Fruit fly (Drosophila melanogaster): ENCODE results near the gene CG15468.

Gene CG15468

DNA sequence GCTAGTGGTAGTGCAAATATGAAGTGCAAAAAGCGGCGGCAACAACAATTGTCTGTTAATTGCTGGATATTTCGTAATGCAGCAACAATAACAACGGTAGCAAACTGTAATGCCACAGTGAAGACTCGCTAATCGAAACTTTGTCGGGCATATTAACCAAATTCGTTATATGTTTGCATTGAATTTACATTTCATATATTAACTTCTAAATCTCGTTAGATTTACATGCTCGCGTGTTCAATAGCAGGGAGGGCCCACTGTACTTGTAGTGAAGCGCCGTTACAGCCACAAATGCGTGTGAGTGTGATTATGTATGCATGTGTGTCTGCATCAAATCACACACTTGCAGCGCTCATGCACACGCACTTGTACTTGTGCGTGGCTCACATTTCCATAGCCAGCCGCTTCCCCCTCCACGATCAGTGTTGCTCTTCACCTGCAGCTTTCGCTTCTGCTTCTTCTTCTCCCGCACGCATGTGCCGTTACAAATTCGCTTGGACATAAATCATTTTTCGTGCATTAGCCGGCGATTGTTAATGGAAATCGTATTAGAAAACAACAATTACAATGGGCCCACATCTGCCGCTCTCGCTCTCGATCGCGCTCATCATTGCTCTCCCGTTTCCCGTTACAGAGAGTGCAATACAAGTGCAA is 21.0 kb downstream of the CG15468 start (continued):
- peak; percentile 91 for TF ChIP-seq CG15601 (tag; optimal IDR thresholded peaks at IDR 0.05)
- no peak for TF ChIP-seq chinmo (GFP tag; IDR thresholded peaks at IDR 0.05; ENCODE audit: partially characterized antibody)
- no peak for TF ChIP-seq CG15479 (GFP tag; optimal IDR thresholded peaks at IDR 0.05)
- no peak for TF ChIP-seq Lpt (GFP tag; optimal IDR thresholded peaks at IDR 0.05)
- TF ChIP-seq stwl (tag; optimal IDR thresholded peaks at IDR 0.05): peak; percentile 54
- no peak for TF ChIP-seq CG1832 (GFP tag; optimal IDR thresholded peaks at IDR 0.05)
- peak; percentile 93 for TF ChIP-seq CG9609 (GFP tag; optimal IDR thresholded peaks at IDR 0.05)
- TF ChIP-seq ase (GFP tag; IDR thresholded peaks at IDR 0.05): peak; percentile 96
- peak; percentile 65 for TF ChIP-seq CTCF (GFP tag; optimal IDR thresholded peaks at IDR 0.05)
- TF ChIP-seq Elba2 (GFP tag; optimal IDR thresholded peaks at IDR 0.05): peak; percentile 71
- TF ChIP-seq nau (GFP tag; optimal IDR thresholded peaks at IDR 0.05): peak; percentile 88
- peak; percentile 92 to 95 for TF ChIP-seq dpn (GFP tag; optimal IDR thresholded peaks at IDR 0.05)
- TF ChIP-seq CG13894 (tag; optimal IDR thresholded peaks at IDR 0.05): peak; percentile 48
- TF ChIP-seq CG12071 (GFP tag; optimal IDR thresholded peaks at IDR 0.05): peak; percentile 93
- TF ChIP-seq Myb (GFP tag; optimal IDR thresholded peaks at IDR 0.05): peak; percentile 74
- peak; percentile 97 for TF ChIP-seq Xbp1 (GFP tag; optimal IDR thresholded peaks at IDR 0.05)
- TF ChIP-seq CG4707 (GFP tag; optimal IDR thresholded peaks at IDR 0.05): peak; percentile 93
- TF ChIP-seq scrt (GFP tag; optimal IDR thresholded peaks at IDR 0.05): peak; percentile 79
- peak; percentile 96 for TF ChIP-seq gem (tag; optimal IDR thresholded peaks at IDR 0.05)
- TF ChIP-seq jigr1 (GFP tag; IDR thresholded peaks at IDR 0.05): peak; percentile 89
- TF ChIP-seq Gug (GFP tag; IDR thresholded peaks at IDR 0.05): peak; percentile 97
- 0 out of 2 replicates have a peak, but pooled peaks have one; percentile 8 for TF ChIP-seq Bgb (GFP tag; IDR thresholded peaks at IDR 0.05; ENCODE audit: partially characterized antibody)
- no peak for TF ChIP-seq knrl (GFP tag; IDR thresholded peaks at IDR 0.05; ENCODE audit: partially characterized antibody)
- TF ChIP-seq row (GFP tag; IDR thresholded peaks at IDR 0.05): peak; percentile 94
- peak; percentile 37; the same call in 1 of the 2 replicates for TF ChIP-seq crol (GFP tag; IDR thresholded peaks at IDR 0.05)
- peak; percentile 54 for TF ChIP-seq bigmax (GFP tag; optimal IDR thresholded peaks at IDR 0.05)
- peak; percentile 95 for TF ChIP-seq ab (GFP tag; optimal IDR thresholded peaks at IDR 0.05)
- peak; percentile 91 for TF ChIP-seq CG14014 (GFP tag; IDR thresholded peaks at IDR 0.05)
- peak; percentile 95 for TF ChIP-seq CG30431 (GFP tag; optimal IDR thresholded peaks at IDR 0.05)
- TF ChIP-seq sd (tag; optimal IDR thresholded peaks at IDR 0.05): peak; percentile 60
- no peak for TF ChIP-seq br (optimal IDR thresholded peaks at IDR 0.05)
- peak; percentile 93 for TF ChIP-seq nerfin-1 (tag; optimal IDR thresholded peaks at IDR 0.05)
- TF ChIP-seq CG9215 (GFP tag; IDR thresholded peaks at IDR 0.05): peak; percentile 78
- peak; percentile 97 for TF ChIP-seq fd96Cb (tag; optimal IDR thresholded peaks at IDR 0.05)
- peak; percentile 96 for TF ChIP-seq CG34422 (GFP tag; IDR thresholded peaks at IDR 0.05)
- peak; percentile 91 for TF ChIP-seq CG4730 (GFP tag; IDR thresholded peaks at IDR 0.05)
- TF ChIP-seq CG10321 (GFP tag; IDR thresholded peaks at IDR 0.05): peak; percentile 72; the same call in 1 of the 2 replicates
- TF ChIP-seq CG7928 (GFP tag; optimal IDR thresholded peaks at IDR 0.05): peak; percentile 48
- no peak for TF ChIP-seq pita (GFP tag; optimal IDR thresholded peaks at IDR 0.05)
- TF ChIP-seq MESR4 (GFP tag; optimal IDR thresholded peaks at IDR 0.05): peak; percentile 47
- peak; percentile 91 for TF ChIP-seq trem (tag; optimal IDR thresholded peaks at IDR 0.05)
- TF ChIP-seq chif (GFP tag; optimal IDR thresholded peaks at IDR 0.05): peak; percentile 91 to 98
- peak; percentile 41 for TF ChIP-seq YL-1 (GFP tag; optimal IDR thresholded peaks at IDR 0.05)
- peak; percentile 88 for TF ChIP-seq CG2202 (tag; optimal IDR thresholded peaks at IDR 0.05)
- TF ChIP-seq her (GFP tag; optimal IDR thresholded peaks at IDR 0.05): peak; percentile 84
- TF ChIP-seq Nf-YB (GFP tag; optimal IDR thresholded peaks at IDR 0.05): peak; percentile 73
- peak; percentile 96 for TF ChIP-seq H2.0 (GFP tag; IDR thresholded peaks at IDR 0.05)
- peak; percentile 91 for TF ChIP-seq so (GFP tag; IDR thresholded peaks at IDR 0.05)
- TF ChIP-seq mirr (GFP tag; optimal IDR thresholded peaks at IDR 0.05): peak; percentile 76
- TF ChIP-seq CG30403 (GFP tag; optimal IDR thresholded peaks at IDR 0.05): peak; percentile 94

Measured in whole organism, embryonic.